Fruit fly (Drosophila melanogaster) whole organism, embryonic: ENCODE data around the gene aqz.

ENCODE experiments used
- Ada2b ChIP-seq: fragments of 200-800 bp; sonication (Bioruptor generic); IDR thresholded peaks from 2 replicates; pipeline ENCODE4 v1.3.6; 2022; ENCODE audit warnings: missing biosample characterization, missing genetic modification characterization
- Antp ChIP-seq: fragments of 200-800 bp; sonication (Bioruptor generic); optimal IDR thresholded peaks from 3 replicates; lab custom pipeline; 2016; ENCODE audit warnings: missing biosample characterization, missing genetic modification characterization
- CG10209 ChIP-seq: fragments of 200-800 bp; sonication (Bioruptor generic); optimal IDR thresholded peaks from 3 replicates; lab custom pipeline; 2017; ENCODE audit warnings: missing biosample characterization, mild to moderate bottlenecking, missing genetic modification characterization, missing genetic modification reagents
- CG10462 ChIP-seq: fragments of 200-800 bp; sonication (Bioruptor generic); optimal IDR thresholded peaks from 2 replicates; lab custom pipeline; 2016; ENCODE audit warnings: missing biosample characterization, missing genetic modification characterization
- CG11085 ChIP-seq: fragments of 200-800 bp; sonication (Bioruptor generic); IDR thresholded peaks from 2 replicates; pipeline ENCODE4 v1.3.6; 2022; ENCODE audit warnings: missing biosample characterization, missing genetic modification characterization
- CG11695 ChIP-seq: fragments of 200-800 bp; sonication (Bioruptor generic); IDR thresholded peaks from 3 replicates; pipeline ENCODE4 v1.3.6; 2022; ENCODE audit warnings: missing biosample characterization, missing genetic modification characterization
- CG11696 ChIP-seq: fragments of 200-800 bp; sonication (Bioruptor generic); IDR thresholded peaks from 2 replicates; pipeline ENCODE4 v1.3.6; 2022; ENCODE audit warnings: missing biosample characterization, missing genetic modification characterization
- CG12219 ChIP-seq: fragments of 200-800 bp; sonication (Bioruptor generic); optimal IDR thresholded peaks from 3 replicates; lab custom pipeline; 2018; ENCODE audit warnings: missing biosample characterization, mild to moderate bottlenecking, missing genetic modification characterization
- CG13624 ChIP-seq: fragments of 200-800 bp; sonication (Bioruptor generic); optimal IDR thresholded peaks from 2 replicates; lab custom pipeline; 2016; ENCODE audit warnings: missing biosample characterization, missing genetic modification characterization
- CG15269 ChIP-seq: fragments of 200-800 bp; sonication (Bioruptor generic); optimal IDR thresholded peaks from 2 replicates; lab custom pipeline; 2018; ENCODE audit warnings: missing biosample characterization, mild to moderate bottlenecking, missing genetic modification characterization, moderate library complexity
- CG1647 ChIP-seq: fragments of 200-800 bp; sonication (Bioruptor generic); optimal IDR thresholded peaks from 3 replicates; lab custom pipeline; 2016; ENCODE audit warnings: missing biosample characterization, missing genetic modification characterization
- CG16863 ChIP-seq: fragments of 200-800 bp; sonication (Bioruptor generic); optimal IDR thresholded peaks from 3 replicates; lab custom pipeline; 2016; ENCODE audit warnings: missing biosample characterization, missing genetic modification characterization
- CG17328 ChIP-seq: fragments of 200-800 bp; sonication (Bioruptor generic); IDR thresholded peaks from 2 replicates; pipeline ENCODE4 v1.3.6; 2022; ENCODE audit warnings: missing biosample characterization, missing genetic modification characterization
- CG1832 ChIP-seq: fragments of 200-800 bp; sonication (Bioruptor generic); optimal IDR thresholded peaks from 2 replicates; lab custom pipeline; 2017; ENCODE audit warnings: missing biosample characterization, mild to moderate bottlenecking, missing genetic modification characterization, inconsistent platforms
- CG18476 ChIP-seq: fragments of 200-800 bp; sonication (Bioruptor generic); optimal IDR thresholded peaks from 2 replicates; lab custom pipeline; 2016; ENCODE audit warnings: missing biosample characterization, mild to moderate bottlenecking, missing genetic modification characterization
- CG30020 ChIP-seq: fragments of 200-800 bp; optimal IDR thresholded peaks from 2 replicates; lab custom pipeline; 2019; ENCODE audit warnings: missing biosample characterization, mild to moderate bottlenecking, missing genetic modification characterization, moderate library complexity
- CG31441 ChIP-seq: fragments of 200-800 bp; sonication (Bioruptor generic); IDR thresholded peaks from 2 replicates; pipeline ENCODE4 v1.3.6; 2022; ENCODE audit warnings: missing biosample characterization, missing genetic modification characterization
- CG3163 ChIP-seq: fragments of 200-800 bp; sonication (Bioruptor generic); optimal IDR thresholded peaks from 3 replicates; lab custom pipeline; 2016; ENCODE audit warnings: missing biosample characterization, missing genetic modification characterization
- CG3407 ChIP-seq: fragments of 200-800 bp; sonication (Bioruptor generic); optimal IDR thresholded peaks from 2 replicates; lab custom pipeline; 2018; ENCODE audit warnings: missing biosample characterization, mild to moderate bottlenecking, missing genetic modification characterization
- CG4707 ChIP-seq: fragments of 200-800 bp; sonication (Bioruptor generic); optimal IDR thresholded peaks from 2 replicates; lab custom pipeline; 2018; ENCODE audit warnings: missing biosample characterization, mild to moderate bottlenecking, missing genetic modification characterization, moderate library complexity
- CG7271 ChIP-seq: fragments of 200-800 bp; sonication (Bioruptor generic); optimal IDR thresholded peaks from 2 replicates; lab custom pipeline; 2018; ENCODE audit warnings: missing biosample characterization, mild to moderate bottlenecking, missing genetic modification characterization, moderate library complexity
- CG9437 ChIP-seq: fragments of 200-800 bp; sonication (Bioruptor generic); optimal IDR thresholded peaks from 2 replicates; lab custom pipeline; 2018; ENCODE audit warnings: missing biosample characterization, mild to moderate bottlenecking, missing genetic modification characterization
- CrebB ChIP-seq: fragments of 200-800 bp; sonication (Bioruptor generic); optimal IDR thresholded peaks from 3 replicates; lab custom pipeline; 2018; ENCODE audit warnings: missing biosample characterization, mild to moderate bottlenecking, missing genetic modification characterization
- Dfd ChIP-seq, 2 experiments: fragments of >200 bp; optimal IDR thresholded peaks; 2 replicates each; lab custom pipeline; 2017; ENCODE audit warnings: missing biosample characterization in 2 of 2, missing genetic modification characterization in 2 of 2
- Dll ChIP-seq: fragments of 200-800 bp; sonication (Bioruptor generic); IDR thresholded peaks from 4 replicates; pipeline ENCODE4 v1.3.6; 2022; ENCODE audit warnings: missing biosample characterization, missing genetic modification characterization; ENCODE audit not compliant: partially characterized antibody
- ERR ChIP-seq: fragments of 200-800 bp; sonication (Bioruptor generic); optimal IDR thresholded peaks from 2 replicates; lab custom pipeline; 2016; ENCODE audit warnings: missing biosample characterization, missing genetic modification characterization
- Gsc ChIP-seq: fragments of 200-800 bp; sonication (Bioruptor generic); IDR thresholded peaks from 2 replicates; pipeline ENCODE4 v1.3.6; 2022; ENCODE audit warnings: missing biosample characterization, missing genetic modification characterization
- Hmx ChIP-seq: fragments of 200-800 bp; sonication (Bioruptor generic); optimal IDR thresholded peaks from 2 replicates; lab custom pipeline; 2016; ENCODE audit warnings: missing biosample characterization, missing genetic modification characterization
- Mad ChIP-seq: fragments of 200-800 bp; sonication (Bioruptor generic); optimal IDR thresholded peaks from 2 replicates; lab custom pipeline; 2016; ENCODE audit warnings: missing biosample characterization, missing genetic modification characterization
- NC2β ChIP-seq: fragments of 200-800 bp; sonication (Bioruptor generic); optimal IDR thresholded peaks from 2 replicates; lab custom pipeline; 2016; ENCODE audit warnings: missing biosample characterization, missing genetic modification characterization
- NfI ChIP-seq: fragments of 200-800 bp; sonication (Bioruptor generic); optimal IDR thresholded peaks from 3 replicates; lab custom pipeline; 2018; ENCODE audit warnings: missing biosample characterization, mild to moderate bottlenecking, missing genetic modification characterization, moderate library complexity
- Tbp ChIP-seq: fragments of >200 bp; optimal IDR thresholded peaks from 2 replicates; lab custom pipeline; 2018; ENCODE audit warnings: missing biosample characterization, missing genetic modification characterization
- bbx ChIP-seq: fragments of 200-800 bp; sonication (Bioruptor generic); IDR thresholded peaks from 2 replicates; pipeline ENCODE4 v1.3.6; 2022; ENCODE audit warnings: missing biosample characterization, missing genetic modification characterization; ENCODE audit not compliant: partially characterized antibody
- chif ChIP-seq, 2 experiments: fragments of 200-800 bp; sonication (Bioruptor generic); optimal IDR thresholded peaks; 3 replicates each; lab custom pipeline; 2016; ENCODE audit warnings: missing biosample characterization in 2 of 2, missing genetic modification characterization in 2 of 2
- esg ChIP-seq: fragments of 200-800 bp; sonication (Bioruptor generic); conservative IDR thresholded peaks from 2 replicates; pipeline ENCODE4 v1.3.6; 2022; ENCODE audit warnings: missing biosample characterization, missing genetic modification characterization
- fd96Cb ChIP-seq: fragments of 200-800 bp; sonication (Bioruptor generic); optimal IDR thresholded peaks from 2 replicates; lab custom pipeline; 2018; ENCODE audit warnings: missing biosample characterization, mild to moderate bottlenecking, missing genetic modification characterization, moderate library complexity
- ftz-f1 ChIP-seq: fragments of 200-800 bp; sonication (Bioruptor generic); optimal IDR thresholded peaks from 2 replicates; lab custom pipeline; 2016; ENCODE audit warnings: missing biosample characterization, missing genetic modification characterization
- hb ChIP-seq: fragments of 200-800 bp; sonication (Bioruptor generic); IDR thresholded peaks from 3 replicates; pipeline ENCODE4 v1.3.6; 2022; ENCODE audit warnings: missing biosample characterization, missing genetic modification characterization; ENCODE audit not compliant: partially characterized antibody
- insv ChIP-seq, 2 experiments: fragments of 200-800 bp; sonication (Bioruptor generic); optimal IDR thresholded peaks; 3 replicates each; lab custom pipeline; 2016 to 2018; ENCODE audit warnings: missing biosample characterization in 2 of 2, missing genetic modification characterization in 2 of 2
- jigr1 ChIP-seq: fragments of 200-800 bp; sonication (Bioruptor generic); IDR thresholded peaks from 3 replicates; pipeline ENCODE4 v1.3.6; 2022; ENCODE audit warnings: missing biosample characterization, missing genetic modification characterization
- jing ChIP-seq: fragments of 200-800 bp; sonication (Bioruptor generic); optimal IDR thresholded peaks from 2 replicates; lab custom pipeline; 2018; ENCODE audit warnings: missing biosample characterization, mild to moderate bottlenecking, missing genetic modification characterization
- mld ChIP-seq: fragments of 200-800 bp; sonication (Bioruptor generic); IDR thresholded peaks from 3 replicates; pipeline ENCODE4 v1.3.6; 2022; ENCODE audit warnings: missing biosample characterization, missing genetic modification characterization; ENCODE audit not compliant: partially characterized antibody
- nom ChIP-seq: fragments of 200-800 bp; sonication (Bioruptor generic); optimal IDR thresholded peaks from 2 replicates; lab custom pipeline; 2017; ENCODE audit warnings: missing biosample characterization, missing genetic modification characterization, mild to moderate bottlenecking, moderate library complexity, missing genetic modification reagents
- odd ChIP-seq: fragments of 200-800 bp; sonication (Bioruptor generic); optimal IDR thresholded peaks from 2 replicates; lab custom pipeline; 2017; ENCODE audit warnings: missing biosample characterization, mild to moderate bottlenecking, missing genetic modification characterization
- onecut ChIP-seq: fragments of 200-800 bp; sonication (Bioruptor generic); IDR thresholded peaks from 2 replicates; pipeline ENCODE4 v1.3.6; 2022; ENCODE audit warnings: missing biosample characterization, missing genetic modification characterization
- pzg ChIP-seq: fragments of 200-800 bp; sonication (Bioruptor generic); optimal IDR thresholded peaks from 3 replicates; lab custom pipeline; 2018; ENCODE audit warnings: missing biosample characterization, mild to moderate bottlenecking, missing genetic modification characterization, moderate library complexity
- sim ChIP-seq: fragments of 200-800 bp; sonication (Bioruptor generic); IDR thresholded peaks from 2 replicates; pipeline ENCODE4 v1.3.6; 2022; ENCODE audit warnings: missing biosample characterization, missing genetic modification characterization
- toy ChIP-seq: fragments of 200-800 bp; sonication (Bioruptor generic); IDR thresholded peaks from 2 replicates; pipeline ENCODE4 v1.3.6; 2022; ENCODE audit warnings: missing biosample characterization, missing genetic modification characterization
- vvl ChIP-seq: fragments of 200-800 bp; sonication (Bioruptor generic); IDR thresholded peaks from 2 replicates; pipeline ENCODE4 v1.3.6; 2022; ENCODE audit warnings: missing biosample characterization, missing genetic modification characterization
- yki ChIP-seq: fragments of >200 bp; optimal IDR thresholded peaks from 3 replicates; lab custom pipeline; 2018
- zen ChIP-seq: fragments of 200-800 bp; sonication (Bioruptor generic); optimal IDR thresholded peaks from 3 replicates; lab custom pipeline; 2018; ENCODE audit warnings: missing biosample characterization, mild to moderate bottlenecking, missing genetic modification characterization, moderate library complexity

The aqz gene

dm6 chr3R:8801126-8801762 is 19.2 kb downstream of the aqz start, which contains the start of the genes Pif1A, Pif1B and CCT7 (continued):
- TF ChIP-seq bbx (GFP tag; lab: Robert Waterston, UW): peak; percentile 87
- TF ChIP-seq chif (GFP tag; optimal IDR thresholded peaks at IDR 0.05; lab: Kevin White, UChicago): no peak
- TF ChIP-seq hb: peak; percentile 86
- no peak for TF ChIP-seq CG11695 (GFP tag; lab: Robert Waterston, UW)
- no peak for TF ChIP-seq Gsc
- TF ChIP-seq CG18476: peak; percentile 28
- TF ChIP-seq Hmx (GFP tag; lab: Kevin White, UChicago): no peak
- TF ChIP-seq CG13624: peak; percentile 52
- TF ChIP-seq CG16863: peak; percentile 28
- no peak for TF ChIP-seq CG7271 (tag; lab: Kevin White, UChicago)
- TF ChIP-seq CG11085 (GFP tag; lab: Robert Waterston, UW): no peak
- no peak for TF ChIP-seq CG10209 (GFP tag; lab: Kevin White, UChicago)
- no peak for TF ChIP-seq CG4707
- no peak for TF ChIP-seq Antp (GFP tag; lab: Kevin White, UChicago)
- no peak for TF ChIP-seq CG11696 (GFP tag; lab: Robert Waterston, UW)
- TF ChIP-seq Tbp: no peak
- TF ChIP-seq CG3163: no peak
- no peak for TF ChIP-seq CG15269 (tag; lab: Kevin White, UChicago)
- peak; percentile 46 for TF ChIP-seq CG30020 (tag; lab: Kevin White, UChicago)
- TF ChIP-seq NfI (GFP tag; lab: Kevin White, UChicago): no peak
- TF ChIP-seq vvl: peak; percentile 24; the same call in 1 of the 2 replicates
- TF ChIP-seq CG1832 (GFP tag; lab: Kevin White, UChicago): no peak
- no peak for TF ChIP-seq CG1647 (GFP tag; lab: Kevin White, UChicago)
- peak; percentile 38 for TF ChIP-seq nom (GFP tag; lab: Kevin White, UChicago)
- no peak for TF ChIP-seq toy
- peak in 1 of 2 experiments; percentile 4 for TF ChIP-seq insv (GFP tag; optimal IDR thresholded peaks at IDR 0.05; lab: Kevin White, UChicago)
- no peak for TF ChIP-seq fd96Cb (tag; lab: Kevin White, UChicago)
- TF ChIP-seq Dfd (GFP tag; optimal IDR thresholded peaks at IDR 0.05; lab: Kevin White, UChicago): no peak
- TF ChIP-seq jigr1 (GFP tag; lab: Robert Waterston, UW): no peak
- no peak for TF ChIP-seq jing (GFP tag; lab: Kevin White, UChicago)
- TF ChIP-seq ERR (GFP tag; lab: Kevin White, UChicago): peak; percentile 18
- TF ChIP-seq CrebB (tag; lab: Kevin White, UChicago): no peak
- TF ChIP-seq CG9437 (GFP tag; lab: Kevin White, UChicago): peak; percentile 28
- peak; percentile 99 for TF ChIP-seq Dll (GFP tag; lab: Robert Waterston, UW)
- no peak for TF ChIP-seq Ada2b (GFP tag; lab: Robert Waterston, UW)
- no peak for TF ChIP-seq sim
- no peak for TF ChIP-seq CG31441 (GFP tag; lab: Robert Waterston, UW)
- peak; percentile 36 for TF ChIP-seq NC2β
- no peak for TF ChIP-seq Mad (GFP tag; lab: Kevin White, UChicago)
- TF ChIP-seq zen (tag; lab: Kevin White, UChicago): no peak
- no peak for TF ChIP-seq ftz-f1 (GFP tag; lab: Kevin White, UChicago)
- peak; percentile 49; the same call in 1 of the 3 replicates for TF ChIP-seq mld (GFP tag; lab: Robert Waterston, UW)
- no peak for TF ChIP-seq odd (GFP tag; lab: Kevin White, UChicago)
- TF ChIP-seq pzg (GFP tag; lab: Kevin White, UChicago): peak; percentile 77
- no peak for TF ChIP-seq onecut (GFP tag; lab: Robert Waterston, UW)
- TF ChIP-seq CG10462 (GFP tag; lab: Kevin White, UChicago): no peak
- no peak for TF ChIP-seq CG3407 (GFP tag; lab: Kevin White, UChicago)
- TF ChIP-seq yki (lab: Kevin White, UChicago): no peak
- TF ChIP-seq CG12219: no peak
- TF ChIP-seq esg: no peak
- no peak for TF ChIP-seq CG17328
